Fruit fly (Drosophila melanogaster) whole organism, wandering third instar larva: Measurements from ENCODE around the gene twin.

ENCODE experiments used
- Abd-B ChIP-seq: fragments of >200 bp; optimal IDR thresholded peaks from 2 replicates; lab custom pipeline; 2017; ENCODE audit warnings: missing biosample characterization, missing genetic modification characterization
- CrebA ChIP-seq: fragments of 200-800 bp; sonication (Bioruptor generic); optimal IDR thresholded peaks from 2 replicates; lab custom pipeline; 2016; ENCODE audit warnings: missing biosample characterization, mild to moderate bottlenecking, missing genetic modification characterization, borderline replicate concordance
- Jra ChIP-seq: sonication (Bioruptor generic); optimal IDR thresholded peaks from 2 replicates; lab custom pipeline; 2016; ENCODE audit warnings: missing biosample characterization, missing genetic modification characterization
- Mio ChIP-seq: sonication (Bioruptor generic); optimal IDR thresholded peaks from 2 replicates; lab custom pipeline; 2016; ENCODE audit warnings: missing biosample characterization, missing genetic modification characterization
- N ChIP-seq: fragments of >200 bp; optimal IDR thresholded peaks from 2 replicates; lab custom pipeline; 2018; ENCODE audit warnings: missing biosample characterization, missing external identifiers, missing genetic modification characterization
- OdsH ChIP-seq: fragments of 200-800 bp; sonication (Bioruptor generic); optimal IDR thresholded peaks from 2 replicates; lab custom pipeline; 2016; ENCODE audit warnings: missing biosample characterization, mild to moderate bottlenecking, missing genetic modification characterization
- Rel ChIP-seq, 2 experiments: fragments of 200-800 bp; sonication (Bioruptor generic) in 1 of 2; optimal IDR thresholded peaks; 2 replicates in 1 of 2; 3 replicates in 1 of 2; lab custom pipeline; 2016 to 2019; ENCODE audit warnings: mild to moderate bottlenecking in 2 of 2, missing biosample characterization in 2 of 2, missing genetic modification characterization in 2 of 2, moderate library complexity in 1 of 2
- br ChIP-seq: fragments of 200-800 bp; sonication (Bioruptor generic); optimal IDR thresholded peaks from 2 replicates; lab custom pipeline; 2016; ENCODE audit warnings: missing biosample characterization, missing genetic modification characterization
- h ChIP-seq: fragments of 200-800 bp; sonication (Bioruptor generic); optimal IDR thresholded peaks from 3 replicates; lab custom pipeline; 2016; ENCODE audit warnings: missing biosample characterization, mild to moderate bottlenecking, missing genetic modification characterization
- pan ChIP-seq: fragments of >200 bp; optimal IDR thresholded peaks from 2 replicates; lab custom pipeline; 2017
- sv ChIP-seq: fragments of 200-800 bp; sonication (Bioruptor generic); optimal IDR thresholded peaks from 3 replicates; lab custom pipeline; 2016; ENCODE audit warnings: missing biosample characterization, missing genetic modification characterization

DNA sequence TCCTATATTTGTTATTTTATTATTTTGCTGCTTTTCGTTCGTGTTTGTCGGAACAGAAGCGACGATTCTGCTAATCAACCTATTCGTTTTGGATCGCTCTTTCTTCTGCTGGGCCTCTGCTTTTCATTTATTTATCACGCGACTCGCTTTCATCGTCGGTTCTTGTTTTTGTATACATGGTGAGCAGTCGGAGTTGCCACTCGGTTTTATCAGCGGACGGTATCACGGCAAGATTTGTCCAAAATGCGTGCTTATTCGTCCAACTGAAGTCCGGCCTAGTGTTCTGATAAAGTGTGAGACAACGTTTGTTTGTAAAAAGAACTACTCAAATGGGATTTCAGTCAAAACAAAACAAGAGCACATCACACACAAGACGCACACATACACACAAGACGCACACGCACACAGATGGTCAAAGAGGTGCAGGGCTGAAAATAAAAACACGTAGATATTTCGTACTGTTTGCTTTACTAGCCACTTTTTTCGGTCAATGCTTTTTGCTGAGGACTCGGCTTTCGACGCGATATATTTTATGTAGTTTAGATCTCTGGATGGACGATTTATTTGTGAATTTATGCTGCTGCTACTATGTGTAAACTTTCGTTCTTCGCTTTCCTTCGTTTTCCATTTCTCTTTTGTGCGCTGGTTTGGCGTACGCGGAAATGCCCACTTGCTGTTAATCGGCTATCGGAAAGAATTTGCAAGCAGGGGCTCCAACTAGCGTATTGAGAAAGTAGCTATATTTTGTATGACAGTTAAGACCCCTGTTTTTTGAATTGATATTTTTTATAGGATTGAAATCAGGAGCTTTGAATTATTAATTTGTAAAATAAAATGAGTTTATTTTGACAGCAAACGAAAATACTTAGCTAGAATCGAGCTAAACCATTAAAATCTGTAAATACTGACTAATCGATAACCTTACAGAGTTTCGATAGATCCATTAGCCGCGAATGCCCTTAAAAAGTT lies at the start of gene twin:
- peak; percentile 37 for TF ChIP-seq sv (GFP tag; lab: Kevin White, UChicago)
- peak; percentile 16 for TF ChIP-seq OdsH
- TF ChIP-seq Rel (GFP tag; optimal IDR thresholded peaks at IDR 0.05; lab: Kevin White, UChicago): no peak
- TF ChIP-seq Rel (tag; optimal IDR thresholded peaks at IDR 0.05; lab: Kevin White, UChicago): peak; percentile 7
- TF ChIP-seq h (GFP tag; lab: Kevin White, UChicago): peak; percentile 74
- no peak for TF ChIP-seq CrebA (GFP tag; lab: Kevin White, UChicago)
- TF ChIP-seq Jra (GFP tag; lab: Kevin White, UChicago): no peak
- TF ChIP-seq br (GFP tag; lab: Kevin White, UChicago): peak; percentile 39
- TF ChIP-seq pan (lab: Kevin White, UChicago): no peak
- TF ChIP-seq Mio (GFP tag; lab: Kevin White, UChicago): no peak
- no peak for TF ChIP-seq N (GFP tag; lab: Kevin White, UChicago)
- no peak for TF ChIP-seq Abd-B (GFP tag; lab: Kevin White, UChicago)
